Fruit fly (Drosophila melanogaster): Measurements from ENCODE around the gene CG6295.

- TF ChIP-seq Myc (optimal IDR thresholded peaks at IDR 0.05) (no peak), psq (optimal IDR thresholded peaks at IDR 0.05) (no peak), h (optimal IDR thresholded peaks at IDR 0.05) (no peak), insv (optimal IDR thresholded peaks at IDR 0.05) (no peak)
Observed at dm6 chr3R:26978241-26978640, 28.6 kb downstream of the CG6295 start, which contains the start of the genes CG14253 and CG46313.

Measured in Kc167 (cell line).